Worm (Caenorhabditis elegans): ENCODE results near the gene smg-4.

DNA sequence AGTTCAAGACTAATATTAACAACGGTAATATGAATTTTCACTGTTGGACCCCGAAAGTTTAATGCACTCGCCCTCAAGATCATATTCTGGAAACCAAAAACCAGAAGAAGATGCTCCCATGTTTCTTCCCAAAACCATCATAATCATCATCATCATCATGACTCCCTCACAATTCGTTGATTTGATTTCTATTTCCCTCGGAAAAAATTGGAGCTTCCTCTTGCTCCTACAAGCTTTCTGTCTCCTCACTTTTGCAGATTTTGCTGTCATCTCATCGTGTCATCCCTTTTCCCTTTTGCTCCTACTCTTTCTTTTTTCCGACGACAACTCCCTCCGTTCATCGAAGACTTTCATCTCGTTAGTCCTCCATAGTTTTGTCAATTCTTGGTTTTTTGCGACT lies 5.6 kb downstream of the smg-4 start, which contains the start of gene F46B6.2:
- TF ChIP-seq pes-1 (GFP tag; IDR thresholded peaks at IDR 0.05) (no peak), ama-1 (optimal IDR thresholded peaks at IDR 0.05) (no peak), flt-1 (GFP tag; IDR thresholded peaks at IDR 0.05) (no peak), tra-4 (tag; optimal IDR thresholded peaks at IDR 0.05) (no peak), ets-7 (tag; optimal IDR thresholded peaks at IDR 0.05) (no peak), tbx-11 (GFP tag; IDR thresholded peaks at IDR 0.05) (no peak), hmg-4 (GFP tag; optimal IDR thresholded peaks at IDR 0.05) (no peak), scrt-1 (GFP tag; IDR thresholded peaks at IDR 0.05) (no peak), tbx-37 (GFP tag; conservative IDR thresholded peaks at IDR 0.05) (no peak), aly-1 (tag; optimal IDR thresholded peaks at IDR 0.05) (no peak), hnd-1 (tag; optimal IDR thresholded peaks at IDR 0.05) (no peak), hmbx-1 (tag; optimal IDR thresholded peaks at IDR 0.05) (no peak), B0310.2 (tag; optimal IDR thresholded peaks at IDR 0.05) (no peak), F13C5.2 (tag; optimal IDR thresholded peaks at IDR 0.05) (no peak)

All from whole organism, early embryonic.